Worm (Caenorhabditis elegans) whole organism, mixed stage, embryonic: ENCODE measurements around the gene eif-2Bdelta.
A peak's percentile ranks its signal among the peaks of the same experiment; 100 is the strongest.

ENCODE experiments used
- M03D4.4 ChIP-seq: sonication (generic microtip); optimal IDR thresholded peaks from 2 replicates; lab custom pipeline; 2017; ENCODE audit warnings: mild to moderate bottlenecking, missing genetic modification characterization, missing compliant biosample characterization
- bed-3 ChIP-seq: fragments of 200-800 bp; sonication (Bioruptor generic); optimal IDR thresholded peaks from 3 replicates; lab custom pipeline; 2018; ENCODE audit warnings: mild to moderate bottlenecking, missing genetic modification characterization, moderate library complexity, missing compliant biosample characterization
- blmp-1 ChIP-seq: fragments of 150-350 bp; optimal IDR thresholded peaks from 2 replicates; lab custom pipeline; 2014; ENCODE audit warnings: missing biosample characterization, missing genetic modification characterization
- ceh-39 ChIP-seq: fragments of 150-350 bp; optimal IDR thresholded peaks from 2 replicates; lab custom pipeline; 2014; ENCODE audit warnings: missing biosample characterization, missing genetic modification characterization
- ceh-43 ChIP-seq: fragments of 200-800 bp; sonication (Bioruptor generic); optimal IDR thresholded peaks from 2 replicates; lab custom pipeline; 2018; ENCODE audit warnings: mild to moderate bottlenecking, missing genetic modification characterization, moderate library complexity, missing compliant biosample characterization
- ceh-83 ChIP-seq: fragments of 200-800 bp; sonication (Bioruptor generic); optimal IDR thresholded peaks from 2 replicates; lab custom pipeline; 2018; ENCODE audit warnings: mild to moderate bottlenecking, missing genetic modification characterization, missing compliant biosample characterization
- ces-1 ChIP-seq: fragments of 150-350 bp; optimal IDR thresholded peaks from 2 replicates; lab custom pipeline; 2014; ENCODE audit warnings: missing biosample characterization, missing genetic modification reagents, missing genetic modification characterization
- cnd-1 ChIP-seq: fragments of 200-800 bp; sonication (Bioruptor generic); optimal IDR thresholded peaks from 2 replicates; lab custom pipeline; 2018; ENCODE audit warnings: mild to moderate bottlenecking, missing genetic modification characterization, missing compliant biosample characterization
- drap-1 ChIP-seq: fragments of 200-800 bp; sonication (Bioruptor generic); optimal IDR thresholded peaks from 3 replicates; lab custom pipeline; 2018; ENCODE audit warnings: mild to moderate bottlenecking, missing genetic modification characterization, missing compliant biosample characterization
- elt-1 ChIP-seq: sonication (generic microtip); optimal IDR thresholded peaks from 2 replicates; lab custom pipeline; 2017; ENCODE audit warnings: missing genetic modification characterization, mild to moderate bottlenecking, missing compliant biosample characterization, antibody characterized with exemption, moderate library complexity, borderline replicate concordance; ENCODE audit not compliant: insufficient read depth
- elt-3 ChIP-seq: fragments of 150-350 bp; optimal IDR thresholded peaks from 2 replicates; lab custom pipeline; 2014; ENCODE audit warnings: missing biosample characterization, missing genetic modification characterization
- flh-1 ChIP-seq: fragments of 200-800 bp; sonication (Bioruptor generic); optimal IDR thresholded peaks from 2 replicates; lab custom pipeline; 2018; ENCODE audit warnings: mild to moderate bottlenecking, missing genetic modification characterization, moderate library complexity, missing compliant biosample characterization
- ham-2 ChIP-seq: fragments of 200-800 bp; sonication (Bioruptor generic); optimal IDR thresholded peaks from 2 replicates; lab custom pipeline; 2018; ENCODE audit warnings: mild to moderate bottlenecking, missing genetic modification characterization, missing compliant biosample characterization
- hlh-1 ChIP-seq: fragments of 150-350 bp; optimal IDR thresholded peaks from 2 replicates; lab custom pipeline; 2014; ENCODE audit warnings: missing biosample characterization, missing genetic modification reagents, missing genetic modification characterization
- lin-13 ChIP-seq: fragments of 150-350 bp; optimal IDR thresholded peaks from 2 replicates; lab custom pipeline; 2014; ENCODE audit warnings: missing biosample characterization, missing genetic modification characterization
- lin-32 ChIP-seq: fragments of 200-800 bp; sonication (Bioruptor generic); optimal IDR thresholded peaks from 2 replicates; lab custom pipeline; 2018; ENCODE audit warnings: mild to moderate bottlenecking, missing genetic modification characterization, missing compliant biosample characterization
- lsy-2 ChIP-seq: fragments of 150-350 bp; optimal IDR thresholded peaks from 2 replicates; lab custom pipeline; 2014; ENCODE audit warnings: missing biosample characterization, missing genetic modification characterization
- mab-5 ChIP-seq: fragments of 150-350 bp; optimal IDR thresholded peaks from 2 replicates; lab custom pipeline; 2014; ENCODE audit warnings: missing biosample characterization, missing genetic modification characterization
- mep-1 ChIP-seq: fragments of 150-350 bp; optimal IDR thresholded peaks from 2 replicates; lab custom pipeline; 2017; ENCODE audit warnings: missing biosample characterization, missing genetic modification reagents, missing genetic modification characterization, inconsistent platforms
- mls-2 ChIP-seq: sonication (generic microtip); optimal IDR thresholded peaks from 2 replicates; lab custom pipeline; 2016; ENCODE audit warnings: mild to moderate bottlenecking, missing genetic modification characterization, moderate library complexity, missing compliant biosample characterization
- nhr-12 ChIP-seq: fragments of 150-350 bp; optimal IDR thresholded peaks from 2 replicates; lab custom pipeline; 2014; ENCODE audit warnings: missing biosample characterization, missing genetic modification characterization
- nhr-2 ChIP-seq: fragments of 150-350 bp; optimal IDR thresholded peaks from 2 replicates; lab custom pipeline; 2014; ENCODE audit warnings: missing biosample characterization, missing genetic modification characterization
- nhr-237 ChIP-seq: fragments of 150-350 bp; optimal IDR thresholded peaks from 2 replicates; lab custom pipeline; 2014; ENCODE audit warnings: missing biosample characterization, missing genetic modification characterization
- nhr-28 ChIP-seq: fragments of 150-350 bp; optimal IDR thresholded peaks from 2 replicates; lab custom pipeline; 2014; ENCODE audit warnings: missing biosample characterization, missing genetic modification characterization
- nhr-76 ChIP-seq: sonication (generic microtip); optimal IDR thresholded peaks from 2 replicates; lab custom pipeline; 2017; ENCODE audit warnings: missing biosample characterization, missing genetic modification characterization
- pha-4 ChIP-seq: fragments of 150-350 bp; optimal IDR thresholded peaks from 2 replicates; lab custom pipeline; 2018; ENCODE audit warnings: missing biosample characterization, missing genetic modification reagents, missing genetic modification characterization
- sem-2 ChIP-seq: fragments of 200-800 bp; sonication (Bioruptor generic); optimal IDR thresholded peaks from 2 replicates; lab custom pipeline; 2018; ENCODE audit warnings: mild to moderate bottlenecking, missing genetic modification characterization, missing compliant biosample characterization
- snpc-4 ChIP-seq: fragments of 150-350 bp; optimal IDR thresholded peaks from 2 replicates; lab custom pipeline; 2014; ENCODE audit warnings: missing biosample characterization, missing genetic modification characterization
- sptf-1 ChIP-seq: sonication (generic microtip); optimal IDR thresholded peaks from 2 replicates; lab custom pipeline; 2017; ENCODE audit warnings: mild to moderate bottlenecking, missing genetic modification characterization, moderate library complexity, missing compliant biosample characterization
- tbx-8 ChIP-seq: fragments of 200-800 bp; sonication (Bioruptor generic); optimal IDR thresholded peaks from 2 replicates; lab custom pipeline; 2018; ENCODE audit warnings: mild to moderate bottlenecking, missing genetic modification characterization, moderate library complexity, missing compliant biosample characterization
- unc-120 ChIP-seq: sonication (generic microtip); optimal IDR thresholded peaks from 2 replicates; lab custom pipeline; 2017; ENCODE audit warnings: missing genetic modification characterization, missing compliant biosample characterization; ENCODE audit not compliant: poor library complexity, severe bottlenecking
- unc-39 ChIP-seq: fragments of 150-350 bp; optimal IDR thresholded peaks from 2 replicates; lab custom pipeline; 2014; ENCODE audit warnings: missing biosample characterization, missing genetic modification characterization
- unc-62 ChIP-seq: fragments of 150-350 bp; optimal IDR thresholded peaks from 2 replicates; lab custom pipeline; 2014; ENCODE audit warnings: missing biosample characterization, missing genetic modification reagents, missing genetic modification characterization
- zip-8 ChIP-seq: fragments of 150-350 bp; optimal IDR thresholded peaks from 2 replicates; lab custom pipeline; 2014; ENCODE audit warnings: missing biosample characterization, missing genetic modification characterization

eif-2Bdelta gene

DNA sequence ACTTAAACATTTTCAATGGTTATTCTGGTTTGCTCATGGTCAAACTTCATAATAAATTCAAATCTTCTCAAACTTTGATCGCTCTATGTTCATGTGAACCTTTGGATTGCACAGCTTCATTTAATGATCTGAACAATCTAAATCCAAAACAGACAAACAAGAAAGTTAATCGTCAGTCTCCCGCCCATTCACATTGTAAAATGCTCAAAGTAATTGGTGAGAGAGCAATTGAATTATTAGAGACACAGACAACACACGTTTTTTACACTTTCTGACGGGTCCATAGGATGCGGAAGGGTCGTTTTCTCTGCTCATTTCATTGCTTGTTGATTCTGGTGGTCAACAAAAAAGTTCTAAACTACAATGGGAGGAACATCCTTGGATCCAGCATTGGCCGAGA is 16.9 kb upstream of the eif-2Bdelta start, which contains the start of gene gsnl-1:
Gene gsnl-1, plus strand, starts transcription at position 301 of the 400 bp plus-strand sequence.
- TF ChIP-seq pha-4 (no peak), unc-39 (tag; lab: Kevin White, UChicago) (no peak), ham-2 (GFP tag; lab: Kevin White, UChicago) (no peak), nhr-76 (tag; lab: Kevin White, UChicago) (no peak), ceh-43 (GFP tag; lab: Kevin White, UChicago) (no peak), zip-8 (tag; lab: Kevin White, UChicago) (no peak), unc-62 (GFP tag; lab: Kevin White, UChicago) (no peak), lsy-2 (tag; lab: Kevin White, UChicago) (no peak), elt-3 (no peak), ceh-39 (tag; lab: Kevin White, UChicago) (no peak), hlh-1 (tag; lab: Kevin White, UChicago) (no peak), lin-32 (no peak), mep-1 (tag; lab: Kevin White, UChicago) (no peak)
- TF ChIP-seq, all 35 proteins: peak for 0

DNA sequence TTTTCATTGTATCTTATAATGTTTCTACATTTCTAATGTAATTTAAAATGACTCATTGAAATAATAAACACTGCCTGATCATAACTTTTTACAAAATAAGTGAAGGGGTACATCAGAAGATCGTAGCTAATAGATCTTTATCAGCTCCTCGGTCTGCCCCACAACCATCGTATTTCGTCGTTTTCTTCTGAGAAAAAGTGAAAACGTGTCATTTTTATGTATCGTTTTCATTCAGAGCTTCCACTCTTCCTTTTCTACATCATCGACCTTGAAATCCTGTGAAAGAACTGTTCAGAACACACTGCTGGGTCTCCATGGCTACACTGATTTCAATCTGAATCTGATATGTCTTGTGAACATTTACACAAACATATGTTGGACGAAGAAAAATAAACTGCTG is 14.3 kb upstream of the eif-2Bdelta start:
- TF ChIP-seq blmp-1 (no peak), mab-5 (tag; lab: Kevin White, UChicago) (no peak), bed-3 (GFP tag; lab: Kevin White, UChicago) (no peak), mep-1 (tag; lab: Kevin White, UChicago) (no peak), lsy-2 (tag; lab: Kevin White, UChicago) (no peak), mls-2 (tag; lab: Kevin White, UChicago) (no peak), cnd-1 (tag; lab: Kevin White, UChicago) (no peak), unc-120 (tag; lab: Kevin White, UChicago) (no peak), ceh-83 (GFP tag; lab: Kevin White, UChicago) (no peak), elt-3 (no peak), ceh-39 (tag; lab: Kevin White, UChicago) (no peak), lin-32 (no peak), ham-2 (GFP tag; lab: Kevin White, UChicago) (no peak), nhr-76 (tag; lab: Kevin White, UChicago) (no peak), hlh-1 (tag; lab: Kevin White, UChicago) (no peak), sptf-1 (tag; lab: Kevin White, UChicago) (no peak), nhr-237 (tag; lab: Kevin White, UChicago) (no peak), unc-39 (tag; lab: Kevin White, UChicago) (no peak), nhr-12 (tag; lab: Kevin White, UChicago) (no peak), snpc-4 (tag; lab: Kevin White, UChicago) (no peak)

DNA sequence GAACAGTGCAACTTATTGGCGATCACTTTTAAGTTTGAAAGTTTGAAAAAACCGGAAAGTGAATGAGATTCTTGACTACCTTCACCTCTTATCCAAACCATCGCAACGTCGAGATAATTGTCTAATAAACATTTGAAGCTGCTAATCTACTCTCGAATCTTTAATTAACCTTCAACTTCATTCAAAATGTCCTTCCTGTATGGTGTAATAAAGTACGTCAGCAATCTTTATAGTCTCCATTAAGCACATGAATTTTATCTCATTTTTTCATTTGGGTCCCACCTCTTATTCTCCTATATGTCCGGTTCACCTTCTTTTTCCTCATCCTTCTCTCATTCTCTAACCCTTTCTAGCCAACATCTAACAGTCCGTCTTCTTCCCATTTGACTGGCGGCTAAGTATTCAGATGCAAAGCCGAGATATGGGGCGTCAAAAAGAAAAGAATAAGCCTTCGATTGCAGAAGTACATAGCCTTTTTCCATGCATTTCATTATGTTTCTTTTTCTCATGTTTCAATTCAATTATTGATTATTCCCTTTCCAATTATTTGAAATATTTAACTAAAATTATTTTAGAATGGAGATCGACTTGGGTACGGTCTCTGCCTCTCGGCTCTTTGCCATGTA is 12.7 kb upstream of the eif-2Bdelta start, which contains the start of gene swt-5:
Gene swt-5, plus strand, starts transcription at position 576 of the 626 bp plus-strand sequence.
- TF ChIP-seq elt-1 (tag; lab: Kevin White, UChicago) (no peak), lsy-2 (tag; lab: Kevin White, UChicago) (no peak), mep-1 (tag; lab: Kevin White, UChicago) (no peak), nhr-2 (tag; lab: Kevin White, UChicago) (no peak), snpc-4 (tag; lab: Kevin White, UChicago) (no peak), zip-8 (tag; lab: Kevin White, UChicago) (no peak), mls-2 (tag; lab: Kevin White, UChicago) (no peak), sptf-1 (tag; lab: Kevin White, UChicago) (no peak), hlh-1 (tag; lab: Kevin White, UChicago) (no peak), unc-120 (tag; lab: Kevin White, UChicago) (no peak), unc-62 (GFP tag; lab: Kevin White, UChicago) (no peak), ceh-43 (GFP tag; lab: Kevin White, UChicago) (no peak), unc-39 (tag; lab: Kevin White, UChicago) (no peak), nhr-76 (tag; lab: Kevin White, UChicago) (no peak), ceh-83 (GFP tag; lab: Kevin White, UChicago) (no peak), flh-1 (GFP tag; lab: Kevin White, UChicago) (no peak), nhr-237 (tag; lab: Kevin White, UChicago) (no peak), tbx-8 (no peak), ceh-39 (tag; lab: Kevin White, UChicago) (no peak), pha-4 (no peak)
- TF ChIP-seq, all 35 proteins: peak for 0

DNA sequence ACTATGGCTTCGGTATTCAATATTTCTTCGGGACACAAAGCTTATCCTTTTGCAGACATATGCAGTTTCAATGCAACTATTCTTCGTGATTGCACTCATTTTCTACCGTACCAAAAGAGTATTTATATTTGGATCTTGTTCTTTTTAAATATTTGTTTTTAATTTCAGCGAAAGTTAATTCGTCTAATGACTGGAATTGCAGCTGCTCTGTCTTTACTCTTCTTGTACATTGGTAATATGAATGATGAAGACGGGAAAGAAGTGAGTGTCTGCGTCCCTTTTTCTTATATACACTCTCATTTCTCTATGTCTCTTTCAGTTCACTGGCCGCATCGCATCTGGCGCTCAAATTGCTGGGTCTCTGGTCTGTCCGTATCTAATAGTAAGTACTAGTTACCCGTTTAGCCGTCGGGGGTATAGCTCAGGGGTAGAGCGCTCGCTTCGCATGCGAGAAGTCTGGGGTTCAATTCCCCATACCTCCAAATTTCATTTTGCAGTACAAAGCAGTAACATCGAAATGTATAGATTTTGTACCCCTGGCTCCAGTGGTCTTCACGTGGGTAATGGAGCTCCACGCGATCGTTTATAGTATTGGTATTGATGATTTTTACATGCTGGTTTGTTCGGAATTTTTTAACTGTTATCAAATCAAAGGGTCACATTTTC is 10.3 kb upstream of the eif-2Bdelta start:
- TF ChIP-seq elt-1 (tag; lab: Kevin White, UChicago) = no peak
- no peak for TF ChIP-seq ceh-39 (tag; lab: Kevin White, UChicago)
- peak; percentile 84 for TF ChIP-seq tbx-8
- peak; percentile 31 for TF ChIP-seq lin-13 (tag; lab: Kevin White, UChicago)
- TF ChIP-seq unc-120 (tag; lab: Kevin White, UChicago) = peak; percentile 91
- TF ChIP-seq ham-2 (GFP tag; lab: Kevin White, UChicago) = peak; percentile 93
- TF ChIP-seq pha-4 = no peak
- no peak for TF ChIP-seq elt-3
- TF ChIP-seq mls-2 (tag; lab: Kevin White, UChicago) = peak; percentile 96
- TF ChIP-seq flh-1 (GFP tag; lab: Kevin White, UChicago) = peak; percentile 68
- no peak for TF ChIP-seq nhr-2 (tag; lab: Kevin White, UChicago)
- peak; percentile 62 for TF ChIP-seq mep-1 (tag; lab: Kevin White, UChicago)
- TF ChIP-seq ceh-43 (GFP tag; lab: Kevin White, UChicago) = peak; percentile 89
- TF ChIP-seq nhr-237 (tag; lab: Kevin White, UChicago) = no peak
- peak; percentile 87 for TF ChIP-seq lin-32
- TF ChIP-seq lsy-2 (tag; lab: Kevin White, UChicago) = no peak
- no peak for TF ChIP-seq unc-39 (tag; lab: Kevin White, UChicago)
- peak; percentile 92 for TF ChIP-seq drap-1 (GFP tag; lab: Kevin White, UChicago)
- no peak for TF ChIP-seq blmp-1
- no peak for TF ChIP-seq zip-8 (tag; lab: Kevin White, UChicago)
- TF ChIP-seq M03D4.4 (tag; lab: Kevin White, UChicago) = peak; percentile 93
- peak; percentile 67 for TF ChIP-seq ces-1
- TF ChIP-seq nhr-28 (tag; lab: Kevin White, UChicago) = no peak
- peak; percentile 95 for TF ChIP-seq sptf-1 (tag; lab: Kevin White, UChicago)
- TF ChIP-seq sem-2 (GFP tag; lab: Kevin White, UChicago) = peak; percentile 88
- TF ChIP-seq bed-3 (GFP tag; lab: Kevin White, UChicago) = peak; percentile 82
